Worm (Caenorhabditis elegans) whole organism, late embryonic: ENCODE data around the gene F09A5.3.
A peak's percentile ranks its signal among the peaks of the same experiment; 100 is the strongest.

ENCODE experiments used
- ahr-1 ChIP-seq: sonication (generic microtip); optimal IDR thresholded peaks from 2 replicates; lab custom pipeline; 2016; ENCODE audit warnings: missing genetic modification characterization, missing compliant biosample characterization
- ceh-14 ChIP-seq: sonication (generic microtip); optimal IDR thresholded peaks from 2 replicates; lab custom pipeline; 2016; ENCODE audit warnings: missing genotype, missing genetic modification characterization, missing compliant biosample characterization
- ceh-24 ChIP-seq: sonication (generic microtip); optimal IDR thresholded peaks from 2 replicates; lab custom pipeline; 2016; ENCODE audit warnings: mild to moderate bottlenecking, missing genetic modification characterization, missing compliant biosample characterization
- dmd-4 ChIP-seq: sonication (generic microtip); optimal IDR thresholded peaks from 2 replicates; lab custom pipeline; 2016; ENCODE audit warnings: borderline replicate concordance, missing genetic modification characterization, missing compliant biosample characterization
- fkh-10 ChIP-seq: fragments of 150-350 bp; optimal IDR thresholded peaks from 2 replicates; lab custom pipeline; 2014; ENCODE audit warnings: missing biosample characterization, missing genetic modification reagents, missing genetic modification characterization
- pqm-1 ChIP-seq: sonication (generic microtip); optimal IDR thresholded peaks from 2 replicates; lab custom pipeline; 2016; ENCODE audit warnings: missing genetic modification characterization, missing compliant biosample characterization
- rnt-1 ChIP-seq: sonication (generic microtip); optimal IDR thresholded peaks from 2 replicates; lab custom pipeline; 2016; ENCODE audit warnings: missing genetic modification characterization, missing compliant biosample characterization

- TF ChIP-seq rnt-1 = no peak
- peak; percentile 14 for TF ChIP-seq pqm-1
- TF ChIP-seq dmd-4 (tag; lab: Kevin White, UChicago) = no peak
- no peak for TF ChIP-seq ahr-1 (tag; lab: Kevin White, UChicago)
- TF ChIP-seq fkh-10 = no peak
- no peak for TF ChIP-seq ceh-14 (tag; lab: Kevin White, UChicago)
- no peak for TF ChIP-seq ceh-24 (tag; lab: Kevin White, UChicago)
Observed at ce11 chrX:13165686-13166085, 24.3 kb downstream of the F09A5.3 start.
